Worm (Caenorhabditis elegans) whole organism, L1 larva: ENCODE measurements around the gene T16G12.1.

ENCODE experiments used
- alr-1 ChIP-seq: fragments of 200-800 bp; sonication (Bioruptor generic); optimal IDR thresholded peaks from 2 replicates; lab custom pipeline; 2018; ENCODE audit warnings: borderline replicate concordance, mild to moderate bottlenecking, missing genetic modification characterization, missing compliant biosample characterization
- aly-2 ChIP-seq: fragments of 150-350 bp; optimal IDR thresholded peaks from 2 replicates; lab custom pipeline; 2014; ENCODE audit warnings: missing biosample characterization, missing genetic modification characterization
- dsc-1 ChIP-seq: sonication (generic microtip); optimal IDR thresholded peaks from 2 replicates; lab custom pipeline; 2016; ENCODE audit warnings: mild to moderate bottlenecking, missing genetic modification characterization, missing compliant biosample characterization
- efl-1 ChIP-seq, 4 experiments: fragments of 150-350 bp; optimal IDR thresholded peaks in 3 of 4; peaks in 1 of 4; 1 replicate in 1 of 4; 2 replicates in 3 of 4; lab custom pipeline; 2014; ENCODE audit warnings: missing biosample characterization in 2 of 4, missing genetic modification characterization in 2 of 4, missing genetic modification reagents in 2 of 4
- fkh-10 ChIP-seq: sonication (generic microtip); optimal IDR thresholded peaks from 2 replicates; lab custom pipeline; 2017; ENCODE audit warnings: missing biosample characterization, missing genetic modification reagents, missing genetic modification characterization
- nhr-28 ChIP-seq: fragments of 150-350 bp; optimal IDR thresholded peaks from 2 replicates; lab custom pipeline; 2014; ENCODE audit warnings: missing biosample characterization, missing genetic modification characterization
- unc-62 ChIP-seq: fragments of 150-350 bp; optimal IDR thresholded peaks from 2 replicates; lab custom pipeline; 2014; ENCODE audit warnings: missing biosample characterization, missing genetic modification reagents, missing genetic modification characterization

DNA sequence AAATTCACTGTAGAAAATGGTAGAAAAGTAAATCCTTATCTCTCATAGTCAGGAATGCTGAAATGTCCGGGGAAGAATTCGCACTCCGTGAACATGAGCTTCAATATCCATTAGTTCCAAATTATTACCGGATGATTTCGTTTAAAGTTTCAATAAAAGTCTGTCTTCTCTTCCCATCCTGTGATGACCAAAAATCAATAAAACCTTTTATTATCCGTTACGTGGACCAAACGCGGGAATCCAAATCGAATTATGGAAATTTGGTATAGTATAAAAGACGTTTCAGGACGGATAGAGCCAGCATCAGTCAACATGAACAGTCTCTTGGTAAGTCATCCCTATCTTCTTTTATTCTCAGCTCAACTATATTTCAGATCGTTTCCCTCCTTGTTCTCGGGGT is 45.4 kb downstream of the T16G12.1 start, which contains the start of gene C05B5.11:
- TF ChIP-seq dsc-1 (tag; lab: Kevin White, UChicago) (no peak), alr-1 (no peak), nhr-28 (tag; lab: Kevin White, UChicago) (no peak), fkh-10 (GFP tag; lab: Kevin White, UChicago) (no peak), aly-2 (no peak), unc-62 (GFP tag; lab: Kevin White, UChicago) (no peak), efl-1 (optimal IDR thresholded peaks at IDR 0.05; lab: Kevin White, UChicago) (no peak), efl-1 (GFP tag; optimal IDR thresholded peaks at IDR 0.05 in 1 of 2; lab: Kevin White, UChicago) (no peak)
